Fruit fly (Drosophila melanogaster) whole organism, embryonic: ENCODE data around the gene CG14286.

Experiments used
- Ada2b ChIP-seq: fragments of 200-800 bp; sonication (Bioruptor generic); IDR thresholded peaks from 2 replicates; pipeline ENCODE4 v1.3.6; 2022; ENCODE audit warnings: missing biosample characterization, missing genetic modification characterization
- CG11093 ChIP-seq: fragments of 200-800 bp; sonication (Bioruptor generic); IDR thresholded peaks from 3 replicates; pipeline ENCODE4 v1.3.6; 2022; ENCODE audit warnings: missing biosample characterization, missing genetic modification characterization
- CG1233 ChIP-seq: fragments of 200-800 bp; sonication (Bioruptor generic); optimal IDR thresholded peaks from 4 replicates; lab custom pipeline; 2018; ENCODE audit warnings: missing biosample characterization, mild to moderate bottlenecking, missing genetic modification characterization
- CG12769 ChIP-seq: fragments of 200-800 bp; sonication (Bioruptor generic); optimal IDR thresholded peaks from 2 replicates; lab custom pipeline; 2019; ENCODE audit warnings: missing biosample characterization, mild to moderate bottlenecking, missing genetic modification characterization, moderate library complexity
- CG14965 ChIP-seq: fragments of 200-800 bp; sonication (Bioruptor generic); optimal IDR thresholded peaks from 2 replicates; lab custom pipeline; 2016; ENCODE audit warnings: missing biosample characterization, missing genetic modification characterization, borderline replicate concordance
- CG15269 ChIP-seq: fragments of 200-800 bp; sonication (Bioruptor generic); optimal IDR thresholded peaks from 2 replicates; lab custom pipeline; 2018; ENCODE audit warnings: missing biosample characterization, mild to moderate bottlenecking, missing genetic modification characterization, moderate library complexity
- CG2712 ChIP-seq: fragments of 200-800 bp; optimal IDR thresholded peaks from 3 replicates; lab custom pipeline; 2019; ENCODE audit warnings: missing biosample characterization, mild to moderate bottlenecking, missing genetic modification characterization, moderate library complexity
- CG31441 ChIP-seq: fragments of 200-800 bp; sonication (Bioruptor generic); IDR thresholded peaks from 2 replicates; pipeline ENCODE4 v1.3.6; 2022; ENCODE audit warnings: missing biosample characterization, missing genetic modification characterization
- CG6175 ChIP-seq: fragments of 200-800 bp; sonication (Bioruptor generic); IDR thresholded peaks from 3 replicates; pipeline ENCODE4 v1.3.6; 2022; ENCODE audit warnings: missing biosample characterization, missing genetic modification characterization
- CG7928 ChIP-seq: fragments of 200-800 bp; sonication (Bioruptor generic); optimal IDR thresholded peaks from 2 replicates; lab custom pipeline; 2017; ENCODE audit warnings: missing biosample characterization, mild to moderate bottlenecking, missing genetic modification characterization
- CG7963 ChIP-seq: fragments of 200-800 bp; sonication (Bioruptor generic); IDR thresholded peaks from 3 replicates; pipeline ENCODE4 v1.3.6; 2022; ENCODE audit warnings: missing biosample characterization, missing genetic modification characterization; ENCODE audit not compliant: partially characterized antibody
- CG8281 ChIP-seq: fragments of 200-800 bp; sonication (Bioruptor generic); optimal IDR thresholded peaks from 2 replicates; lab custom pipeline; 2018; ENCODE audit warnings: missing biosample characterization, mild to moderate bottlenecking, missing genetic modification characterization, moderate library complexity
- CG8290 ChIP-seq, 3 experiments: fragments of 200-800 bp; sonication (Bioruptor generic); optimal IDR thresholded peaks; 2 replicates each; lab custom pipeline; 2016 to 2019; ENCODE audit warnings: missing biosample characterization in 3 of 3, missing genetic modification characterization in 3 of 3, mild to moderate bottlenecking in 2 of 3, moderate library complexity in 1 of 3
- CG8359 ChIP-seq: fragments of 200-800 bp; sonication (Bioruptor generic); optimal IDR thresholded peaks from 2 replicates; lab custom pipeline; 2017; ENCODE audit warnings: missing biosample characterization, mild to moderate bottlenecking, missing genetic modification characterization, borderline replicate concordance
- CG9797 ChIP-seq: fragments of 200-800 bp; sonication (Bioruptor generic); optimal IDR thresholded peaks from 3 replicates; lab custom pipeline; 2018; ENCODE audit warnings: missing biosample characterization, mild to moderate bottlenecking, missing genetic modification characterization
- Doc2 ChIP-seq: fragments of 200-800 bp; sonication (Bioruptor generic); IDR thresholded peaks from 2 replicates; pipeline ENCODE4 v1.3.6; 2022; ENCODE audit warnings: missing biosample characterization, missing genetic modification characterization
- Lhr ChIP-seq: fragments of 200-800 bp; sonication (Bioruptor generic); optimal IDR thresholded peaks from 3 replicates; lab custom pipeline; 2017; ENCODE audit warnings: mild to moderate bottlenecking, missing biosample characterization, missing genetic modification reagents, missing genetic modification characterization
- Lpt ChIP-seq: fragments of >200 bp; optimal IDR thresholded peaks from 2 replicates; lab custom pipeline; 2018; ENCODE audit warnings: missing biosample characterization, missing genetic modification characterization
- Med ChIP-seq: fragments of 200-800 bp; sonication (Bioruptor generic); peaks from one replicate; lab custom pipeline; 2016; ENCODE audit warnings: missing biosample characterization, missing genetic modification characterization, mild to moderate bottlenecking, inconsistent platforms, moderate library complexity
- Mes4 ChIP-seq: fragments of 200-800 bp; sonication (Bioruptor generic); optimal IDR thresholded peaks from 2 replicates; lab custom pipeline; 2016; ENCODE audit warnings: missing biosample characterization, missing genetic modification characterization
- Nf-YA ChIP-seq: fragments of 200-800 bp; sonication (Bioruptor generic); IDR thresholded peaks from 2 replicates; pipeline ENCODE4 v1.3.6; 2022; ENCODE audit warnings: missing biosample characterization, missing genetic modification characterization
- Xrp1 ChIP-seq: fragments of 200-800 bp; sonication (Bioruptor generic); IDR thresholded peaks from 2 replicates; pipeline ENCODE4 v1.3.6; 2022; ENCODE audit warnings: missing biosample characterization, missing genetic modification characterization
- abd-A ChIP-seq: fragments of 200-800 bp; sonication (Bioruptor generic); optimal IDR thresholded peaks from 3 replicates; lab custom pipeline; 2019; ENCODE audit warnings: missing biosample characterization, mild to moderate bottlenecking, missing genetic modification characterization, moderate library complexity
- aop ChIP-seq: fragments of 200-800 bp; sonication (Bioruptor generic); IDR thresholded peaks from 2 replicates; pipeline ENCODE4 v1.3.6; 2022; ENCODE audit warnings: missing biosample characterization, missing genetic modification characterization
- az2 ChIP-seq: fragments of 200-800 bp; sonication (Bioruptor generic); optimal IDR thresholded peaks from 3 replicates; lab custom pipeline; 2016; ENCODE audit warnings: missing biosample characterization, missing genetic modification characterization
- bcd ChIP-seq: fragments of 200-800 bp; sonication (Bioruptor generic); optimal IDR thresholded peaks from 2 replicates; lab custom pipeline; 2017; ENCODE audit warnings: missing biosample characterization, mild to moderate bottlenecking, missing genetic modification characterization
- chinmo ChIP-seq: fragments of 200-800 bp; sonication (Bioruptor generic); IDR thresholded peaks from 4 replicates; pipeline ENCODE4 v1.3.6; 2022; ENCODE audit warnings: missing biosample characterization, missing genetic modification characterization; ENCODE audit not compliant: partially characterized antibody
- dati ChIP-seq: fragments of 200-800 bp; sonication (Bioruptor generic); IDR thresholded peaks from 2 replicates; pipeline ENCODE4 v1.3.6; 2022; ENCODE audit warnings: missing biosample characterization, missing genetic modification characterization
- gce ChIP-seq: fragments of 200-800 bp; sonication (Bioruptor generic); IDR thresholded peaks from 3 replicates; pipeline ENCODE4 v1.3.6; 2022; ENCODE audit warnings: missing biosample characterization, missing genetic modification characterization
- gcm ChIP-seq: fragments of 200-800 bp; sonication (Bioruptor generic); optimal IDR thresholded peaks from 2 replicates; lab custom pipeline; 2019; ENCODE audit warnings: missing biosample characterization, mild to moderate bottlenecking, missing genetic modification characterization, moderate library complexity
- grau ChIP-seq: fragments of 200-800 bp; optimal IDR thresholded peaks from 3 replicates; lab custom pipeline; 2019; ENCODE audit warnings: missing biosample characterization, mild to moderate bottlenecking, missing genetic modification characterization, moderate library complexity
- ken ChIP-seq: fragments of 200-800 bp; sonication (Bioruptor generic); IDR thresholded peaks from 3 replicates; pipeline ENCODE4 v1.3.6; 2022; ENCODE audit warnings: missing biosample characterization, missing genetic modification characterization
- lab ChIP-seq: fragments of 200-800 bp; sonication (Bioruptor generic); optimal IDR thresholded peaks from 3 replicates; lab custom pipeline; 2017; ENCODE audit warnings: missing biosample characterization, missing genetic modification characterization, mild to moderate bottlenecking, moderate library complexity, missing genetic modification reagents
- mirr ChIP-seq: fragments of 200-800 bp; sonication (Bioruptor generic); optimal IDR thresholded peaks from 3 replicates; lab custom pipeline; 2018; ENCODE audit warnings: missing biosample characterization, mild to moderate bottlenecking, missing genetic modification characterization
- sd ChIP-seq: fragments of 200-800 bp; sonication (Bioruptor generic); optimal IDR thresholded peaks from 3 replicates; lab custom pipeline; 2018; ENCODE audit warnings: missing biosample characterization, mild to moderate bottlenecking, missing genetic modification characterization, moderate library complexity
- sens-2 ChIP-seq: fragments of 200-800 bp; sonication (Bioruptor generic); IDR thresholded peaks from 2 replicates; pipeline ENCODE4 v1.3.6; 2022; ENCODE audit warnings: missing biosample characterization, missing genetic modification characterization
- sim ChIP-seq: fragments of 200-800 bp; sonication (Bioruptor generic); IDR thresholded peaks from 2 replicates; pipeline ENCODE4 v1.3.6; 2022; ENCODE audit warnings: missing biosample characterization, missing genetic modification characterization
- sr ChIP-seq: fragments of 200-800 bp; sonication (Bioruptor generic); IDR thresholded peaks from 3 replicates; pipeline ENCODE4 v1.3.6; 2022; ENCODE audit warnings: missing biosample characterization, missing genetic modification characterization
- vfl ChIP-seq: fragments of 200-800 bp; sonication (Bioruptor generic); optimal IDR thresholded peaks from 2 replicates; lab custom pipeline; 2016; ENCODE audit warnings: missing biosample characterization, missing genetic modification characterization
- wek ChIP-seq: fragments of 200-800 bp; sonication (Bioruptor generic); optimal IDR thresholded peaks from 3 replicates; lab custom pipeline; 2018; ENCODE audit warnings: missing biosample characterization, mild to moderate bottlenecking, missing genetic modification characterization, moderate library complexity

The CG14286 gene

dm6 chr3R:19060173-19060572 is 36.3 kb downstream of the CG14286 start (continued):
- no peak for TF ChIP-seq Nf-YA (GFP tag; lab: Robert Waterston, UW)
- TF ChIP-seq ken: no peak
- TF ChIP-seq wek (GFP tag; lab: Kevin White, UChicago): peak; percentile 22
- no peak for TF ChIP-seq CG8290 (GFP tag; optimal IDR thresholded peaks at IDR 0.05; lab: Kevin White, UChicago)
- TF ChIP-seq CG8290 (tag; optimal IDR thresholded peaks at IDR 0.05; lab: Kevin White, UChicago): peak in 1 of 2 experiments; percentile 20
- TF ChIP-seq CG15269 (tag; lab: Kevin White, UChicago): peak; percentile 4
- TF ChIP-seq CG31441 (GFP tag; lab: Robert Waterston, UW): 0 out of 2 replicates have a peak, but pooled peaks have one; percentile 9
- TF ChIP-seq CG12769: peak; percentile 32
- no peak for TF ChIP-seq CG8359 (GFP tag; lab: Kevin White, UChicago)
- TF ChIP-seq lab (GFP tag; lab: Kevin White, UChicago): peak; percentile 17
- TF ChIP-seq sim: no peak
- TF ChIP-seq Lhr (GFP tag; lab: Kevin White, UChicago): no peak
- no peak for TF ChIP-seq CG9797
- no peak for TF ChIP-seq gce (GFP tag; lab: Robert Waterston, UW)
- TF ChIP-seq sr (GFP tag; lab: Robert Waterston, UW): no peak
- TF ChIP-seq Xrp1 (GFP tag; lab: Robert Waterston, UW): peak; percentile 15; the same call in 1 of the 2 replicates
- TF ChIP-seq CG11093: no peak
- TF ChIP-seq bcd (GFP tag; lab: Kevin White, UChicago): no peak
- peak; percentile 56 for TF ChIP-seq abd-A
- TF ChIP-seq Lpt: no peak
- no peak for TF ChIP-seq vfl (GFP tag; lab: Kevin White, UChicago)
- TF ChIP-seq mirr: peak; percentile 43
- TF ChIP-seq CG1233: peak; percentile 8
- TF ChIP-seq Doc2: no peak
- no peak for TF ChIP-seq CG14965 (GFP tag; lab: Kevin White, UChicago)
- no peak for TF ChIP-seq CG2712
- TF ChIP-seq Mes4 (GFP tag; lab: Kevin White, UChicago): no peak
- no peak for TF ChIP-seq sens-2
- no peak for TF ChIP-seq dati (GFP tag; lab: Robert Waterston, UW)
- no peak for TF ChIP-seq az2
- no peak for TF ChIP-seq CG7963 (GFP tag; lab: Robert Waterston, UW)
- no peak for TF ChIP-seq CG6175 (GFP tag; lab: Robert Waterston, UW)
- peak; percentile 20 for TF ChIP-seq Med (GFP tag; lab: Kevin White, UChicago)
- 0 out of 4 replicates have a peak, but pooled peaks have one; percentile 15 for TF ChIP-seq chinmo
- TF ChIP-seq CG7928 (GFP tag; lab: Kevin White, UChicago): no peak
- TF ChIP-seq, all 482 proteins: peak for 29

- TF ChIP-seq gcm (GFP tag; lab: Kevin White, UChicago) (no peak), grau (tag; lab: Kevin White, UChicago) (peak; percentile 39), Ada2b (GFP tag; lab: Robert Waterston, UW) (no peak), aop (GFP tag; lab: Robert Waterston, UW) (no peak), CG8281 (tag; lab: Kevin White, UChicago) (no peak), sd (no peak)
Measured at dm6 chr3R:19062549-19062948, 38.7 kb downstream of the CG14286 start.
